Fruit fly (Drosophila melanogaster) whole organism, embryonic: ENCODE measurements around the gene asun.

Experiments
- B-H2 ChIP-seq: fragments of 200-800 bp; sonication (Bioruptor generic); optimal IDR thresholded peaks from 2 replicates; lab custom pipeline; 2018; ENCODE audit warnings: missing biosample characterization, mild to moderate bottlenecking, missing genetic modification characterization
- BEAF-32 ChIP-seq: fragments of 200-800 bp; sonication (Bioruptor generic); optimal IDR thresholded peaks from 3 replicates; lab custom pipeline; 2017; ENCODE audit warnings: missing biosample characterization, missing genetic modification characterization, mild to moderate bottlenecking, moderate library complexity, missing genetic modification reagents
- Bdp1 ChIP-seq: fragments of 200-800 bp; sonication (Bioruptor generic); optimal IDR thresholded peaks from 3 replicates; lab custom pipeline; 2016; ENCODE audit warnings: missing biosample characterization, missing genetic modification characterization
- C15 ChIP-seq: fragments of 200-800 bp; sonication (Bioruptor generic); IDR thresholded peaks from 3 replicates; pipeline ENCODE4 v1.3.6; 2022; ENCODE audit warnings: missing biosample characterization, missing genetic modification characterization
- CG10462 ChIP-seq: fragments of 200-800 bp; sonication (Bioruptor generic); optimal IDR thresholded peaks from 2 replicates; lab custom pipeline; 2016; ENCODE audit warnings: missing biosample characterization, missing genetic modification characterization
- CG11504 ChIP-seq: fragments of 200-800 bp; sonication (Bioruptor generic); optimal IDR thresholded peaks from 3 replicates; lab custom pipeline; 2019; ENCODE audit warnings: missing biosample characterization, mild to moderate bottlenecking, missing genetic modification characterization, moderate library complexity
- CG11695 ChIP-seq: fragments of 200-800 bp; sonication (Bioruptor generic); IDR thresholded peaks from 3 replicates; pipeline ENCODE4 v1.3.6; 2022; ENCODE audit warnings: missing biosample characterization, missing genetic modification characterization
- CG12155 ChIP-seq: fragments of 200-800 bp; sonication (Bioruptor generic); optimal IDR thresholded peaks from 3 replicates; lab custom pipeline; 2016; ENCODE audit warnings: missing biosample characterization, missing genetic modification characterization
- CG15011 ChIP-seq: fragments of 200-800 bp; sonication (Bioruptor generic); optimal IDR thresholded peaks from 3 replicates; lab custom pipeline; 2018; ENCODE audit warnings: missing biosample characterization, mild to moderate bottlenecking, missing genetic modification characterization
- CG1603 ChIP-seq: fragments of 200-800 bp; sonication (Bioruptor generic); optimal IDR thresholded peaks from 2 replicates; lab custom pipeline; 2019; ENCODE audit warnings: missing biosample characterization, mild to moderate bottlenecking, missing genetic modification characterization, moderate library complexity
- CG30403 ChIP-seq: fragments of 200-800 bp; sonication (Bioruptor generic); optimal IDR thresholded peaks from 3 replicates; lab custom pipeline; 2016; ENCODE audit warnings: missing biosample characterization, missing genetic modification characterization
- CG31224 ChIP-seq: fragments of 200-800 bp; sonication (Bioruptor generic); IDR thresholded peaks from 2 replicates; pipeline ENCODE4 v1.3.6; 2022; ENCODE audit warnings: missing biosample characterization, missing genetic modification characterization
- CG6175 ChIP-seq: fragments of 200-800 bp; sonication (Bioruptor generic); IDR thresholded peaks from 3 replicates; pipeline ENCODE4 v1.3.6; 2022; ENCODE audit warnings: missing biosample characterization, missing genetic modification characterization
- CG9876 ChIP-seq: fragments of 200-800 bp; sonication (Bioruptor generic); optimal IDR thresholded peaks from 2 replicates; lab custom pipeline; 2016; ENCODE audit warnings: missing biosample characterization, missing genetic modification characterization
- CkIIα-i1 ChIP-seq: fragments of 200-800 bp; sonication (Bioruptor generic); IDR thresholded peaks from 2 replicates; pipeline ENCODE4 v1.3.6; 2022; ENCODE audit warnings: missing biosample characterization, missing genetic modification characterization
- D19A ChIP-seq: fragments of 200-800 bp; optimal IDR thresholded peaks from 3 replicates; lab custom pipeline; 2019; ENCODE audit warnings: missing biosample characterization, mild to moderate bottlenecking, missing genetic modification characterization, moderate library complexity
- Dp ChIP-seq: fragments of 200-800 bp; sonication (Bioruptor generic); optimal IDR thresholded peaks from 2 replicates; lab custom pipeline; 2018; ENCODE audit warnings: missing biosample characterization, mild to moderate bottlenecking, missing genetic modification characterization, moderate library complexity
- Fer3 ChIP-seq: fragments of 200-800 bp; sonication (Bioruptor generic); optimal IDR thresholded peaks from 2 replicates; lab custom pipeline; 2018; ENCODE audit warnings: missing biosample characterization, mild to moderate bottlenecking, missing genetic modification characterization, moderate library complexity
- HmgD ChIP-seq: fragments of 200-800 bp; sonication (Bioruptor generic); optimal IDR thresholded peaks from 3 replicates; lab custom pipeline; 2016; ENCODE audit warnings: missing biosample characterization, missing genetic modification characterization
- HmgZ ChIP-seq: fragments of 200-800 bp; sonication (Bioruptor generic); optimal IDR thresholded peaks from 2 replicates; lab custom pipeline; 2018; ENCODE audit warnings: missing biosample characterization, mild to moderate bottlenecking, missing genetic modification characterization
- MTF-1 ChIP-seq: fragments of 200-800 bp; sonication (Bioruptor generic); optimal IDR thresholded peaks from 2 replicates; lab custom pipeline; 2018; ENCODE audit warnings: missing biosample characterization, mild to moderate bottlenecking, missing genetic modification characterization, borderline replicate concordance
- Mrtf ChIP-seq: fragments of 200-800 bp; sonication (Bioruptor generic); IDR thresholded peaks from 3 replicates; pipeline ENCODE4 v1.3.6; 2022; ENCODE audit warnings: missing biosample characterization, missing genetic modification characterization
- TFAM ChIP-seq: fragments of 200-800 bp; sonication (Bioruptor generic); optimal IDR thresholded peaks from 2 replicates; lab custom pipeline; 2017; ENCODE audit warnings: missing biosample characterization, missing genetic modification characterization, inconsistent platforms
- Tbp ChIP-seq: fragments of >200 bp; optimal IDR thresholded peaks from 2 replicates; lab custom pipeline; 2018; ENCODE audit warnings: missing biosample characterization, missing genetic modification characterization
- ab ChIP-seq: fragments of 200-800 bp; sonication (Bioruptor generic); optimal IDR thresholded peaks from 2 replicates; lab custom pipeline; 2016; ENCODE audit warnings: missing biosample characterization, missing genetic modification characterization
- abd-A ChIP-seq: fragments of 200-800 bp; sonication (Bioruptor generic); optimal IDR thresholded peaks from 3 replicates; lab custom pipeline; 2019; ENCODE audit warnings: missing biosample characterization, mild to moderate bottlenecking, missing genetic modification characterization, moderate library complexity
- bcd ChIP-seq: fragments of 200-800 bp; sonication (Bioruptor generic); optimal IDR thresholded peaks from 2 replicates; lab custom pipeline; 2017; ENCODE audit warnings: missing biosample characterization, mild to moderate bottlenecking, missing genetic modification characterization
- cas ChIP-seq: fragments of 200-800 bp; sonication (Bioruptor generic); IDR thresholded peaks from 2 replicates; pipeline ENCODE4 v1.3.6; 2022; ENCODE audit warnings: missing biosample characterization, missing genetic modification characterization
- caup ChIP-seq: fragments of 200-800 bp; sonication (Bioruptor generic); optimal IDR thresholded peaks from 3 replicates; lab custom pipeline; 2017; ENCODE audit warnings: missing biosample characterization, mild to moderate bottlenecking, missing genetic modification characterization, moderate library complexity; ENCODE audit not compliant: severe bottlenecking
- chif ChIP-seq, 2 experiments: fragments of 200-800 bp; sonication (Bioruptor generic); optimal IDR thresholded peaks; 3 replicates each; lab custom pipeline; 2016; ENCODE audit warnings: missing biosample characterization in 2 of 2, missing genetic modification characterization in 2 of 2
- chm ChIP-seq: fragments of 200-800 bp; sonication (Bioruptor generic); IDR thresholded peaks from 2 replicates; pipeline ENCODE4 v1.3.6; 2022; ENCODE audit warnings: missing biosample characterization, missing genetic modification characterization
- crc ChIP-seq: fragments of 200-800 bp; sonication (Bioruptor generic); optimal IDR thresholded peaks from 2 replicates; lab custom pipeline; 2016; ENCODE audit warnings: missing biosample characterization, missing genetic modification characterization
- cwo ChIP-seq: fragments of 200-800 bp; sonication (Bioruptor generic); optimal IDR thresholded peaks from 3 replicates; lab custom pipeline; 2017; ENCODE audit warnings: missing biosample characterization, missing genetic modification characterization, mild to moderate bottlenecking, moderate library complexity, missing genetic modification reagents
- dimm ChIP-seq: fragments of 200-800 bp; sonication (Bioruptor generic); IDR thresholded peaks from 2 replicates; pipeline ENCODE4 v1.3.6; 2022; ENCODE audit warnings: missing biosample characterization, missing genetic modification characterization
- dpn ChIP-seq, 2 experiments: fragments of 200-800 bp; sonication (Bioruptor generic); optimal IDR thresholded peaks; 3 replicates each; lab custom pipeline; 2016; ENCODE audit warnings: missing biosample characterization in 2 of 2, missing genetic modification characterization in 2 of 2
- eyg ChIP-seq: fragments of 200-800 bp; sonication (Bioruptor generic); optimal IDR thresholded peaks from 3 replicates; lab custom pipeline; 2016; ENCODE audit warnings: missing biosample characterization, missing genetic modification characterization
- fd96Cb ChIP-seq: fragments of 200-800 bp; sonication (Bioruptor generic); optimal IDR thresholded peaks from 2 replicates; lab custom pipeline; 2018; ENCODE audit warnings: missing biosample characterization, mild to moderate bottlenecking, missing genetic modification characterization, moderate library complexity
- ftz-f1 ChIP-seq: fragments of 200-800 bp; sonication (Bioruptor generic); optimal IDR thresholded peaks from 2 replicates; lab custom pipeline; 2016; ENCODE audit warnings: missing biosample characterization, missing genetic modification characterization
- gcm2 ChIP-seq: fragments of 200-800 bp; sonication (Bioruptor generic); optimal IDR thresholded peaks from 2 replicates; lab custom pipeline; 2016; ENCODE audit warnings: missing biosample characterization, missing genetic modification characterization
- lmd ChIP-seq: fragments of 200-800 bp; sonication (Bioruptor generic); IDR thresholded peaks from 2 replicates; pipeline ENCODE4 v1.3.6; 2022; ENCODE audit warnings: missing biosample characterization, missing genetic modification characterization
- lov ChIP-seq, 2 experiments: fragments of 200-800 bp in 1 of 2; fragments of >200 bp in 1 of 2; sonication (Bioruptor generic) in 1 of 2; IDR thresholded peaks in 1 of 2; optimal IDR thresholded peaks in 1 of 2; 2 replicates in 1 of 2; 3 replicates in 1 of 2; pipeline versions ENCODE4 v1.3.6 to Lab custom; 2017 to 2022; ENCODE audit warnings: missing biosample characterization in 1 of 2, missing genetic modification characterization in 1 of 2
- phol ChIP-seq: fragments of 200-800 bp; sonication (Bioruptor generic); optimal IDR thresholded peaks from 3 replicates; lab custom pipeline; 2018; ENCODE audit warnings: missing biosample characterization, mild to moderate bottlenecking, missing genetic modification characterization, moderate library complexity
- psq ChIP-seq: fragments of 200-800 bp; sonication (Bioruptor generic); optimal IDR thresholded peaks from 2 replicates; lab custom pipeline; 2017; ENCODE audit warnings: missing biosample characterization, missing genetic modification characterization
- pzg ChIP-seq: fragments of 200-800 bp; sonication (Bioruptor generic); optimal IDR thresholded peaks from 3 replicates; lab custom pipeline; 2018; ENCODE audit warnings: missing biosample characterization, mild to moderate bottlenecking, missing genetic modification characterization, moderate library complexity
- sob ChIP-seq: fragments of 200-800 bp; sonication (Bioruptor generic); IDR thresholded peaks from 2 replicates; pipeline ENCODE4 v1.3.6; 2022; ENCODE audit warnings: missing biosample characterization, missing genetic modification characterization
- stwl ChIP-seq: fragments of 200-800 bp; sonication (Bioruptor generic); optimal IDR thresholded peaks from 3 replicates; lab custom pipeline; 2018; ENCODE audit warnings: missing biosample characterization, mild to moderate bottlenecking, missing genetic modification characterization, moderate library complexity
- tna ChIP-seq: fragments of 200-800 bp; sonication (Bioruptor generic); IDR thresholded peaks from 2 replicates; pipeline ENCODE4 v1.3.6; 2022; ENCODE audit warnings: missing biosample characterization, missing genetic modification characterization; ENCODE audit not compliant: partially characterized antibody
- unpg ChIP-seq: fragments of 200-800 bp; sonication (Bioruptor generic); optimal IDR thresholded peaks from 3 replicates; lab custom pipeline; 2018; ENCODE audit warnings: missing biosample characterization, mild to moderate bottlenecking, missing genetic modification characterization, moderate library complexity
- yki ChIP-seq: fragments of >200 bp; optimal IDR thresholded peaks from 3 replicates; lab custom pipeline; 2018
- zfh2 ChIP-seq: fragments of 200-800 bp; sonication (Bioruptor generic); optimal IDR thresholded peaks from 2 replicates; lab custom pipeline; 2016; ENCODE audit warnings: missing biosample characterization, missing genetic modification characterization

asun gene

dm6 chr3R:16222300-16222903 lies 41.7 kb upstream of the asun start (continued):
- TF ChIP-seq CG6175 (GFP tag; lab: Robert Waterston, UW) (peak; percentile 98), crc (GFP tag; lab: Kevin White, UChicago) (peak; percentile 99), yki (lab: Kevin White, UChicago) (no peak), unpg (GFP tag; lab: Kevin White, UChicago) (peak; percentile 99), C15 (peak; percentile 99), chm (peak; percentile 100), Bdp1 (peak; percentile 95), CG11504 (peak; percentile 99), lov (optimal IDR thresholded peaks at IDR 0.05; lab: Kevin White, UChicago) (no peak), lov (GFP tag; IDR thresholded peaks at IDR 0.05; lab: Robert Waterston, UW) (peak; percentile 100), Dp (peak; percentile 48), abd-A (tag; lab: Kevin White, UChicago) (peak; percentile 99), caup (peak; percentile 99), CG9876 (peak; percentile 99), cas (GFP tag; lab: Robert Waterston, UW) (peak; percentile 97), cwo (peak; percentile 98), pzg (GFP tag; lab: Kevin White, UChicago) (peak; percentile 48), dimm (GFP tag; lab: Robert Waterston, UW) (peak; percentile 100), CG12155 (peak; percentile 98), CG31224 (GFP tag; lab: Robert Waterston, UW) (peak; percentile 98), TFAM (GFP tag; lab: Kevin White, UChicago) (peak; percentile 96), Tbp (no peak), CG30403 (peak; percentile 99), CG10462 (GFP tag; lab: Kevin White, UChicago) (peak; percentile 97), zfh2 (peak; percentile 98), phol (tag; lab: Kevin White, UChicago) (peak; percentile 97), HmgZ (tag; lab: Kevin White, UChicago) (peak; percentile 99), BEAF-32 (GFP tag; lab: Kevin White, UChicago) (peak; percentile 20), fd96Cb (tag; lab: Kevin White, UChicago) (peak; percentile 100), B-H2 (GFP tag; lab: Kevin White, UChicago) (peak; percentile 95), ftz-f1 (GFP tag; lab: Kevin White, UChicago) (peak; percentile 97), psq (GFP tag; lab: Kevin White, UChicago) (peak; percentile 95), MTF-1 (GFP tag; lab: Kevin White, UChicago) (peak; percentile 99), stwl (tag; lab: Kevin White, UChicago) (peak; percentile 69), eyg (GFP tag; lab: Kevin White, UChicago) (peak; percentile 99), chif (GFP tag; optimal IDR thresholded peaks at IDR 0.05; lab: Kevin White, UChicago) (peak; percentile 99 to 100), CG15011 (peak; percentile 98), Mrtf (peak; percentile 100), gcm2 (GFP tag; lab: Kevin White, UChicago) (peak; percentile 98), CG11695 (GFP tag; lab: Robert Waterston, UW) (peak; percentile 99), bcd (GFP tag; lab: Kevin White, UChicago) (peak; percentile 98), CkIIα-i1 (GFP tag; lab: Robert Waterston, UW) (peak; percentile 98), D19A (tag; lab: Kevin White, UChicago) (peak; percentile 98), dpn (GFP tag; optimal IDR thresholded peaks at IDR 0.05; lab: Kevin White, UChicago) (peak; percentile 99 to 100), Fer3 (tag; lab: Kevin White, UChicago) (peak; percentile 99), tna (GFP tag; lab: Robert Waterston, UW) (peak; percentile 63; the same call in 1 of the 2 replicates), HmgD (GFP tag; lab: Kevin White, UChicago) (peak; percentile 100), lmd (GFP tag; lab: Robert Waterston, UW) (peak; percentile 100), CG1603 (tag; lab: Kevin White, UChicago) (peak; percentile 99), sob (GFP tag; lab: Robert Waterston, UW) (peak; percentile 100), ab (GFP tag; lab: Kevin White, UChicago) (peak; percentile 98)
